Worm (Caenorhabditis elegans) whole organism, early embryonic: ENCODE data around the gene C27B7.5.

Experiments
- B0310.2 ChIP-seq: sonication (generic microtip); optimal IDR thresholded peaks from 2 replicates; lab custom pipeline; 2016; ENCODE audit warnings: mild to moderate bottlenecking, missing genetic modification characterization, missing compliant biosample characterization
- F13C5.2 ChIP-seq: sonication (generic microtip); optimal IDR thresholded peaks from 2 replicates; lab custom pipeline; 2017; ENCODE audit warnings: mild to moderate bottlenecking, missing genetic modification characterization, inconsistent platforms, missing compliant biosample characterization
- aly-1 ChIP-seq: sonication (generic microtip); optimal IDR thresholded peaks from 2 replicates; lab custom pipeline; 2016; ENCODE audit warnings: missing genetic modification characterization, missing compliant biosample characterization
- ama-1 ChIP-seq: fragments of 150-350 bp; optimal IDR thresholded peaks from 2 replicates; lab custom pipeline; 2014
- ceh-13 ChIP-seq: fragments of 200-800 bp; sonication (Bioruptor generic); optimal IDR thresholded peaks from 2 replicates; lab custom pipeline; 2018; ENCODE audit warnings: mild to moderate bottlenecking, missing genetic modification characterization, missing compliant biosample characterization
- ceh-36 ChIP-seq: sonication (generic microtip); optimal IDR thresholded peaks from 2 replicates; lab custom pipeline; 2016; ENCODE audit warnings: missing genetic modification characterization, inconsistent platforms, missing compliant biosample characterization
- ets-7 ChIP-seq: sonication (generic microtip); optimal IDR thresholded peaks from 2 replicates; lab custom pipeline; 2016; ENCODE audit warnings: missing genotype, missing genetic modification characterization, missing compliant biosample characterization
- flt-1 ChIP-seq: fragments of 200-800 bp; sonication (Bioruptor generic); IDR thresholded peaks from 2 replicates; pipeline ENCODE4 v1.3.6; 2022; ENCODE audit warnings: missing genetic modification characterization, missing compliant biosample characterization
- hmbx-1 ChIP-seq: sonication (generic microtip); optimal IDR thresholded peaks from 2 replicates; lab custom pipeline; 2016; ENCODE audit warnings: mild to moderate bottlenecking, missing genetic modification characterization, missing compliant biosample characterization
- hmg-4 ChIP-seq: fragments of 200-800 bp; sonication (Bioruptor generic); optimal IDR thresholded peaks from 2 replicates; lab custom pipeline; 2018; ENCODE audit warnings: mild to moderate bottlenecking, missing genetic modification characterization, missing compliant biosample characterization
- hnd-1 ChIP-seq: sonication (generic microtip); optimal IDR thresholded peaks from 2 replicates; lab custom pipeline; 2016; ENCODE audit warnings: missing genetic modification characterization, missing compliant biosample characterization
- pes-1 ChIP-seq: fragments of 200-800 bp; sonication (Bioruptor generic); IDR thresholded peaks from 2 replicates; pipeline ENCODE4 v1.3.6; 2022; ENCODE audit warnings: missing genetic modification reagents, missing genetic modification characterization, missing compliant biosample characterization
- scrt-1 ChIP-seq: fragments of 200-800 bp; sonication (Bioruptor generic); IDR thresholded peaks from 2 replicates; pipeline ENCODE4 v1.3.6; 2022; ENCODE audit warnings: missing genetic modification characterization, missing compliant biosample characterization
- sea-1 ChIP-seq: fragments of 200-800 bp; sonication (Bioruptor generic); conservative IDR thresholded peaks from 2 replicates; pipeline ENCODE4 v1.3.6; 2022; ENCODE audit warnings: missing genetic modification characterization, missing compliant biosample characterization
- tbx-11 ChIP-seq: fragments of 200-800 bp; sonication (Bioruptor generic); IDR thresholded peaks from 2 replicates; pipeline ENCODE4 v1.3.6; 2022; ENCODE audit warnings: missing genetic modification characterization, missing compliant biosample characterization
- tbx-37 ChIP-seq: fragments of 200-800 bp; sonication (Bioruptor generic); conservative IDR thresholded peaks from 2 replicates; pipeline ENCODE4 v1.3.6; 2022; ENCODE audit warnings: missing genetic modification reagents, missing genetic modification characterization, missing compliant biosample characterization
- tra-4 ChIP-seq: sonication (generic microtip); optimal IDR thresholded peaks from 2 replicates; lab custom pipeline; 2017; ENCODE audit warnings: missing genetic modification characterization, missing compliant biosample characterization

The C27B7.5 gene

DNA sequence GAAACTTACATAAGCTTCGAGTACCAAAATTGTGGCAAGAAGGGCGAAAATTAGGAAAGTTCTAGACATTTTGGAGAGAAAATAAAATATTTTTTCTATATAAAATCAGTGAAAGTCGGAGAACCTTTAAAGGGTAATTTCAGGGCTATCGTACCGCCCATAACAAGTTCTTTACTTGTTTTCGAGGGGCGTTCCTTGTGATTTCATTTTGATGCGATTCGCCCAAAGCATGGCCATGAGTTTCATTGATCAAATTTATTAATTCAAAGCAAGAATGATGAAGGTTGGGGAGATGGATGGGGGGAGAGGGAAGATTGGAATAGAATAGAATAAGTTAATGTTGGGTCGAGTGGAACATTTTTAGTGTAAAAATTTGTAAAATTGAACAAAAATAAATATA is 14.6 kb downstream of the C27B7.5 start, which contains the start of gene C27B7.9:
TSS of gene C27B7.9 (minus strand) at position 101 of the 400 bp plus-strand sequence.
- TF ChIP-seq F13C5.2 (tag; lab: Kevin White, UChicago) = no peak
- no peak for TF ChIP-seq hmbx-1 (tag; lab: Kevin White, UChicago)
- TF ChIP-seq sea-1 (GFP tag; lab: Robert Waterston, UW) = no peak
- TF ChIP-seq pes-1 (GFP tag; lab: Robert Waterston, UW) = no peak
- no peak for TF ChIP-seq B0310.2 (tag; lab: Kevin White, UChicago)
- no peak for TF ChIP-seq ets-7 (tag; lab: Kevin White, UChicago)
- no peak for TF ChIP-seq scrt-1 (GFP tag; lab: Robert Waterston, UW)
- TF ChIP-seq ceh-13 = no peak
- no peak for TF ChIP-seq tbx-11 (GFP tag; lab: Robert Waterston, UW)
- no peak for TF ChIP-seq hnd-1 (tag; lab: Kevin White, UChicago)
- no peak for TF ChIP-seq hmg-4 (GFP tag; lab: Kevin White, UChicago)
- TF ChIP-seq flt-1 (GFP tag; lab: Robert Waterston, UW) = no peak
- no peak for TF ChIP-seq ceh-36 (tag; lab: Kevin White, UChicago)
- TF ChIP-seq aly-1 (tag; lab: Kevin White, UChicago) = no peak
- no peak for TF ChIP-seq tbx-37 (GFP tag; lab: Robert Waterston, UW)

- TF ChIP-seq hmg-4 (GFP tag; lab: Kevin White, UChicago) (no peak), scrt-1 (GFP tag; lab: Robert Waterston, UW) (no peak), ama-1 (lab: Kevin White, UChicago) (no peak), hmbx-1 (tag; lab: Kevin White, UChicago) (no peak), aly-1 (tag; lab: Kevin White, UChicago) (no peak), ceh-36 (tag; lab: Kevin White, UChicago) (no peak), ets-7 (tag; lab: Kevin White, UChicago) (no peak)
These were observed 17.3 kb downstream of the C27B7.5 start, which contains the start of gene rap-1 for ce11 chrIV:8918790-8919189. Gene rap-1, minus strand, starts transcription at chrIV:8918890.

DNA sequence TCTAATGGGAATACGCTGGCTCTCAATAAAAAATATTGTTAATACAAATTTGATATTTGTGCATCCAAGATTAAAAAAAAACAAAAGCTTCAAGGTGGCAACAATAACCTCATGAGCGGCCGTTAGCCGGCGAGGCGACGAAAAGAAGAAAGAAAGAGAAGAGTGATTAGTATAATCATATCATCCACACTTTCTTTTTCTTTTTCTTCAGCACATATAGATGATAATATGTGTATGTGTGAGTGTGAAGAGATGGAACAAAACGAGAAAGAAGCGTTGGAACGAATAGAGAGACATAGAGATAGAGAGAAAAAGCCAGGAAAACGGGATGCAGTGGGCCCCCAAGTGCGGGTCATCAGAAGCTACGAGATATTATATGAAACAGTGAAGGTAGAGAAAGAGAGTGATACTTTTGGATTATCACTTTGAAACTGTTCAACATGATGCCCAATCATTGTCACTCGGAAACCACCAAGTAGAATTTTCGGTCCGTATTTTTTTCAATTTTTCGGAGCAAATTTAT is 18.9 kb downstream of the C27B7.5 start:
- TF ChIP-seq ceh-36 (tag; lab: Kevin White, UChicago) (no peak), hnd-1 (tag; lab: Kevin White, UChicago) (no peak), hmbx-1 (tag; lab: Kevin White, UChicago) (no peak), B0310.2 (tag; lab: Kevin White, UChicago) (no peak), hmg-4 (GFP tag; lab: Kevin White, UChicago) (no peak), tra-4 (tag; lab: Kevin White, UChicago) (no peak), flt-1 (GFP tag; lab: Robert Waterston, UW) (no peak), sea-1 (GFP tag; lab: Robert Waterston, UW) (no peak), scrt-1 (GFP tag; lab: Robert Waterston, UW) (no peak), ets-7 (tag; lab: Kevin White, UChicago) (no peak), aly-1 (tag; lab: Kevin White, UChicago) (no peak)

DNA sequence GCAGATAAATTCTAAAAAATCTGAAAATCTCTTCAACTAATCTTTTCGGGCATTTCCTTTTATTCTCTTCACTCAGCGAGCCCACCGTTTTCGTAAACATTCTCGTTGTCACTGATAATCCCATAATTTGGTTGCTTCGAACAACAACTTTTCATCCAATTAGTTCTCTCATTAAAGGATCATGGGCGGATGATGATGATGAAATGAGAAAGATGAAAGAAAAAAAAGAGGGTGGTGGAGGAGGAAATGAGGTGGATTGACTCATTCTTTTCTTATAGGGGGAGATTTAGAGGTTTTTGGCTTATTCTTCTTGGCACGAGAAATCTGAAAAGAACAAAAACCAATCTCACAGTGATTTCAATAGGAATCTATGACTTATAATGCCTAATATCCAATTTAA is 19.7 kb downstream of the C27B7.5 start:
- TF ChIP-seq ets-7 (tag; lab: Kevin White, UChicago) (no peak), hmg-4 (GFP tag; lab: Kevin White, UChicago) (no peak), hmbx-1 (tag; lab: Kevin White, UChicago) (no peak), sea-1 (GFP tag; lab: Robert Waterston, UW) (no peak), flt-1 (GFP tag; lab: Robert Waterston, UW) (no peak), ama-1 (lab: Kevin White, UChicago) (no peak), scrt-1 (GFP tag; lab: Robert Waterston, UW) (no peak)

ce11 chrIV:8921956-8922355 is 20.5 kb downstream of the C27B7.5 start, which contains the start of gene D1046.16:
Gene D1046.16, plus strand, starts transcription at chrIV:8922150.
- TF ChIP-seq ceh-13 (no peak), F13C5.2 (tag; lab: Kevin White, UChicago) (no peak), flt-1 (GFP tag; lab: Robert Waterston, UW) (no peak), hnd-1 (tag; lab: Kevin White, UChicago) (no peak), ceh-36 (tag; lab: Kevin White, UChicago) (no peak), tra-4 (tag; lab: Kevin White, UChicago) (no peak), tbx-37 (GFP tag; lab: Robert Waterston, UW) (no peak), tbx-11 (GFP tag; lab: Robert Waterston, UW) (no peak), hmg-4 (GFP tag; lab: Kevin White, UChicago) (no peak), hmbx-1 (tag; lab: Kevin White, UChicago) (no peak), B0310.2 (tag; lab: Kevin White, UChicago) (no peak), ets-7 (tag; lab: Kevin White, UChicago) (no peak), scrt-1 (GFP tag; lab: Robert Waterston, UW) (no peak), ama-1 (lab: Kevin White, UChicago) (no peak)

- no peak for TF ChIP-seq ets-7 (tag; lab: Kevin White, UChicago)
- no peak for TF ChIP-seq B0310.2 (tag; lab: Kevin White, UChicago)
- TF ChIP-seq pes-1 (GFP tag; lab: Robert Waterston, UW) = no peak
- no peak for TF ChIP-seq ama-1 (lab: Kevin White, UChicago)
- TF ChIP-seq tbx-11 (GFP tag; lab: Robert Waterston, UW) = no peak
- no peak for TF ChIP-seq hmg-4 (GFP tag; lab: Kevin White, UChicago)
- TF ChIP-seq tbx-37 (GFP tag; lab: Robert Waterston, UW) = no peak
- TF ChIP-seq hmbx-1 (tag; lab: Kevin White, UChicago) = no peak
- TF ChIP-seq flt-1 (GFP tag; lab: Robert Waterston, UW) = no peak
- TF ChIP-seq tra-4 (tag; lab: Kevin White, UChicago) = no peak
These were observed 21.9 kb downstream of the C27B7.5 start for ce11 chrIV:8923381-8923780.

- TF ChIP-seq B0310.2 (tag; lab: Kevin White, UChicago) (no peak), tbx-37 (GFP tag; lab: Robert Waterston, UW) (no peak), hnd-1 (tag; lab: Kevin White, UChicago) (no peak)
These were observed 22.7 kb downstream of the C27B7.5 start for ce11 chrIV:8924126-8924525.
